Worm (Caenorhabditis elegans): Measurements from ENCODE around the gene T07G12.5.

Gene T07G12.5

ce11 chrIV:10543361-10543760 is 1.6 kb downstream of the T07G12.5 start:
- TF ChIP-seq ZK337.2 (GFP tag; IDR thresholded peaks at IDR 0.05) (no peak), php-3 (GFP tag; IDR thresholded peaks at IDR 0.05) (peak; percentile 56; the same call in 1 of the 2 replicates), dmd-6 (GFP tag; IDR thresholded peaks at IDR 0.05) (peak; percentile 74), mxl-3 (GFP tag; optimal IDR thresholded peaks at IDR 0.05) (no peak), dve-1 (tag; optimal IDR thresholded peaks at IDR 0.05; ENCODE audit: insufficient read depth) (peak; percentile 62), ctbp-1 (GFP tag; IDR thresholded peaks at IDR 0.05) (no peak), ceh-62 (tag; optimal IDR thresholded peaks at IDR 0.05) (no peak), nhr-48 (tag; optimal IDR thresholded peaks at IDR 0.05) (no peak), nhr-28 (tag; optimal IDR thresholded peaks at IDR 0.05) (peak; percentile 65), zag-1 (tag; optimal IDR thresholded peaks at IDR 0.05) (no peak), spr-1 (tag; optimal IDR thresholded peaks at IDR 0.05) (no peak), daf-8 (GFP tag; IDR thresholded peaks at IDR 0.05) (no peak), daf-16 (GFP tag; optimal IDR thresholded peaks at IDR 0.05) (no peak), daf-16 (tag; optimal IDR thresholded peaks at IDR 0.05) (peak; percentile 91), ceh-28 (tag; optimal IDR thresholded peaks at IDR 0.05) (no peak), hlh-30 (tag; optimal IDR thresholded peaks at IDR 0.05; ENCODE audit: insufficient read depth) (peak; percentile 15), nhr-77 (tag; optimal IDR thresholded peaks at IDR 0.05) (peak; percentile 73), unc-62 (GFP tag; optimal IDR thresholded peaks at IDR 0.05 in 1 of 2) (no peak), unc-62 (tag; optimal IDR thresholded peaks at IDR 0.05) (no peak), pqm-1 (tag; optimal IDR thresholded peaks at IDR 0.05) (peak; percentile 75), lsy-2 (tag; optimal IDR thresholded peaks at IDR 0.05) (no peak), madf-9 (GFP tag; conservative IDR thresholded peaks at IDR 0.05) (no peak), set-16 (GFP tag; IDR thresholded peaks at IDR 0.05) (no peak), hlh-11 (tag; optimal IDR thresholded peaks at IDR 0.05) (peak; percentile 57), mes-2 (tag; optimal IDR thresholded peaks at IDR 0.05; ENCODE audit: poor library complexity, severe bottlenecking) (no peak)

ce11 chrIV:10542283-10542682 is 2.7 kb downstream of the T07G12.5 start:
- TF ChIP-seq dmd-9 (GFP tag; IDR thresholded peaks at IDR 0.05) (no peak), nhr-28 (tag; optimal IDR thresholded peaks at IDR 0.05) (peak; percentile 18)

- TF ChIP-seq snpc-1.2 (GFP tag; IDR thresholded peaks at IDR 0.05) (no peak), aha-1 (tag) (peak; percentile 82), hlh-11 (tag; optimal IDR thresholded peaks at IDR 0.05) (no peak)
Measured at ce11 chrIV:10538584-10538983, 6.4 kb downstream of the T07G12.5 start, which contains the start of gene T07G12.4. Gene T07G12.4, minus strand, starts transcription at chrIV:10538684.

ce11 chrIV:10533639-10534038 is 11.3 kb downstream of the T07G12.5 start, which contains the start of gene T07G12.3:
Gene T07G12.3, plus strand, starts transcription at chrIV:10533939.
- TF ChIP-seq Y48G9A.11 (GFP tag; IDR thresholded peaks at IDR 0.05) (no peak), mes-2 (tag; optimal IDR thresholded peaks at IDR 0.05; ENCODE audit: poor library complexity, severe bottlenecking) (no peak), hmg-1.1 (GFP tag; IDR thresholded peaks at IDR 0.05) (no peak), ceh-62 (tag; optimal IDR thresholded peaks at IDR 0.05) (no peak), R02D3.7 (tag; optimal IDR thresholded peaks at IDR 0.05) (no peak), dmd-8 (GFP tag; IDR thresholded peaks at IDR 0.05) (no peak), mdt-29 (GFP tag; IDR thresholded peaks at IDR 0.05) (no peak)

ce11 chrIV:10530648-10531047 is 14.3 kb downstream of the T07G12.5 start, which contains the start of gene T07G12.2:
Gene T07G12.2, plus strand, starts transcription at chrIV:10530709.
- no peak for TF ChIP-seq lin-1 (GFP tag; IDR thresholded peaks at IDR 0.05)
- TF ChIP-seq aha-1 (tag): peak; percentile 95

Measured in whole organism, L4 larva.